Fruit fly (Drosophila melanogaster) whole organism, embryonic: Measurements from ENCODE around the gene da.
A peak's percentile ranks its signal among the peaks of the same experiment; 100 is the strongest.

ENCODE experiments used
- BtbVII ChIP-seq: fragments of 200-800 bp; sonication (Bioruptor generic); optimal IDR thresholded peaks from 3 replicates; lab custom pipeline; 2017; ENCODE audit warnings: missing biosample characterization, mild to moderate bottlenecking, missing genetic modification characterization
- C15 ChIP-seq: fragments of 200-800 bp; sonication (Bioruptor generic); IDR thresholded peaks from 3 replicates; pipeline ENCODE4 v1.3.6; 2022; ENCODE audit warnings: missing biosample characterization, missing genetic modification characterization
- CG10209 ChIP-seq: fragments of 200-800 bp; sonication (Bioruptor generic); optimal IDR thresholded peaks from 3 replicates; lab custom pipeline; 2017; ENCODE audit warnings: missing biosample characterization, mild to moderate bottlenecking, missing genetic modification characterization, missing genetic modification reagents
- CG10979 ChIP-seq: fragments of 200-800 bp; sonication (Bioruptor generic); optimal IDR thresholded peaks from 2 replicates; lab custom pipeline; 2018; ENCODE audit warnings: missing biosample characterization, mild to moderate bottlenecking, missing genetic modification characterization, moderate library complexity
- CG11085 ChIP-seq: fragments of 200-800 bp; sonication (Bioruptor generic); IDR thresholded peaks from 2 replicates; pipeline ENCODE4 v1.3.6; 2022; ENCODE audit warnings: missing biosample characterization, missing genetic modification characterization
- CG12236 ChIP-seq: fragments of 200-800 bp; sonication (Bioruptor generic); optimal IDR thresholded peaks from 2 replicates; lab custom pipeline; 2016; ENCODE audit warnings: missing biosample characterization, missing genetic modification characterization
- CG13775 ChIP-seq: fragments of 200-800 bp; sonication (Bioruptor generic); optimal IDR thresholded peaks from 3 replicates; lab custom pipeline; 2017; ENCODE audit warnings: missing biosample characterization, mild to moderate bottlenecking, missing genetic modification characterization
- CG14441 ChIP-seq: fragments of 200-800 bp; sonication (Bioruptor generic); IDR thresholded peaks from 2 replicates; pipeline ENCODE4 v1.3.6; 2022; ENCODE audit warnings: missing biosample characterization, missing genetic modification characterization
- CG15479 ChIP-seq: fragments of 200-800 bp; sonication (Bioruptor generic); optimal IDR thresholded peaks from 3 replicates; lab custom pipeline; 2019; ENCODE audit warnings: missing biosample characterization, mild to moderate bottlenecking, missing genetic modification characterization, moderate library complexity
- CG17612 ChIP-seq: fragments of 200-800 bp; sonication (Bioruptor generic); IDR thresholded peaks from 2 replicates; pipeline ENCODE4 v1.3.6; 2022; ENCODE audit warnings: missing biosample characterization, missing genetic modification characterization
- CG4424 ChIP-seq: fragments of 200-800 bp; sonication (Bioruptor generic); optimal IDR thresholded peaks from 3 replicates; lab custom pipeline; 2016; ENCODE audit warnings: missing biosample characterization, missing genetic modification characterization
- CG7745 ChIP-seq: fragments of 200-800 bp; sonication (Bioruptor generic); optimal IDR thresholded peaks from 2 replicates; lab custom pipeline; 2018; ENCODE audit warnings: missing biosample characterization, mild to moderate bottlenecking, missing genetic modification characterization, moderate library complexity
- CG8924 ChIP-seq: fragments of 200-800 bp; optimal IDR thresholded peaks from 3 replicates; lab custom pipeline; 2019; ENCODE audit warnings: missing biosample characterization, mild to moderate bottlenecking, missing genetic modification characterization, moderate library complexity
- CG8944 ChIP-seq: fragments of 200-800 bp; sonication (Bioruptor generic); optimal IDR thresholded peaks from 3 replicates; lab custom pipeline; 2016; ENCODE audit warnings: missing biosample characterization, missing genetic modification characterization
- D19A ChIP-seq: fragments of 200-800 bp; optimal IDR thresholded peaks from 3 replicates; lab custom pipeline; 2019; ENCODE audit warnings: missing biosample characterization, mild to moderate bottlenecking, missing genetic modification characterization, moderate library complexity
- Doc3 ChIP-seq: fragments of 200-800 bp; sonication (Bioruptor generic); IDR thresholded peaks from 3 replicates; pipeline ENCODE4 v1.3.6; 2022; ENCODE audit warnings: missing biosample characterization, missing genetic modification characterization; ENCODE audit not compliant: partially characterized antibody
- Dref ChIP-seq: fragments of 200-800 bp; sonication (Bioruptor generic); IDR thresholded peaks from 2 replicates; pipeline ENCODE4 v1.3.6; 2022; ENCODE audit warnings: missing biosample characterization, missing genetic modification characterization
- Hr51 ChIP-seq, 2 experiments: fragments of 200-800 bp; sonication (Bioruptor generic); optimal IDR thresholded peaks; 2 replicates in 1 of 2; 3 replicates in 1 of 2; lab custom pipeline; 2016 to 2018; ENCODE audit warnings: missing biosample characterization in 2 of 2, missing genetic modification characterization in 2 of 2, mild to moderate bottlenecking in 1 of 2, moderate library complexity in 1 of 2
- Max ChIP-seq: fragments of 200-800 bp; sonication (Bioruptor generic); optimal IDR thresholded peaks from 2 replicates; lab custom pipeline; 2016; ENCODE audit warnings: missing biosample characterization, mild to moderate bottlenecking, missing genetic modification characterization
- PHDP ChIP-seq: fragments of 200-800 bp; sonication (Bioruptor generic); optimal IDR thresholded peaks from 3 replicates; lab custom pipeline; 2018; ENCODE audit warnings: missing biosample characterization, mild to moderate bottlenecking, missing genetic modification characterization, moderate library complexity
- Side ChIP-seq: fragments of 200-800 bp; sonication (Bioruptor generic); optimal IDR thresholded peaks from 2 replicates; lab custom pipeline; 2016; ENCODE audit warnings: missing biosample characterization, missing genetic modification characterization
- Sox100B ChIP-seq: fragments of 200-800 bp; sonication (Bioruptor generic); optimal IDR thresholded peaks from 3 replicates; lab custom pipeline; 2018; ENCODE audit warnings: missing biosample characterization, mild to moderate bottlenecking, missing genetic modification characterization
- ash1 ChIP-seq: fragments of 200-800 bp; sonication (Bioruptor generic); optimal IDR thresholded peaks from 2 replicates; lab custom pipeline; 2018; ENCODE audit warnings: missing biosample characterization, mild to moderate bottlenecking, missing genetic modification characterization
- ato ChIP-seq: fragments of 200-800 bp; sonication (Bioruptor generic); IDR thresholded peaks from 2 replicates; pipeline ENCODE4 v1.3.6; 2022; ENCODE audit warnings: missing biosample characterization, missing genetic modification characterization; ENCODE audit not compliant: partially characterized antibody
- br ChIP-seq: fragments of >200 bp; optimal IDR thresholded peaks from 2 replicates; lab custom pipeline; 2017
- bsh ChIP-seq, 2 experiments: fragments of 200-800 bp; sonication (Bioruptor generic); optimal IDR thresholded peaks; 2 replicates each; lab custom pipeline; 2017 to 2018; ENCODE audit warnings: mild to moderate bottlenecking in 2 of 2, missing biosample characterization in 2 of 2, missing genetic modification characterization in 2 of 2, moderate library complexity in 1 of 2
- cas ChIP-seq: fragments of 200-800 bp; sonication (Bioruptor generic); IDR thresholded peaks from 2 replicates; pipeline ENCODE4 v1.3.6; 2022; ENCODE audit warnings: missing biosample characterization, missing genetic modification characterization
- chinmo ChIP-seq: fragments of 200-800 bp; sonication (Bioruptor generic); IDR thresholded peaks from 4 replicates; pipeline ENCODE4 v1.3.6; 2022; ENCODE audit warnings: missing biosample characterization, missing genetic modification characterization; ENCODE audit not compliant: partially characterized antibody
- ci ChIP-seq: fragments of 200-800 bp; sonication (Bioruptor generic); IDR thresholded peaks from 3 replicates; pipeline ENCODE4 v1.3.6; 2022; ENCODE audit warnings: missing biosample characterization, missing genetic modification characterization
- dysf ChIP-seq: fragments of 200-800 bp; sonication (Bioruptor generic); IDR thresholded peaks from 3 replicates; pipeline ENCODE4 v1.3.6; 2022; ENCODE audit warnings: missing biosample characterization, missing genetic modification characterization
- ewg ChIP-seq: fragments of 200-800 bp; sonication (Bioruptor generic); optimal IDR thresholded peaks from 3 replicates; lab custom pipeline; 2017; ENCODE audit warnings: mild to moderate bottlenecking, missing biosample characterization, missing genetic modification reagents, missing genetic modification characterization
- fd3F ChIP-seq: fragments of 200-800 bp; sonication (Bioruptor generic); optimal IDR thresholded peaks from 2 replicates; lab custom pipeline; 2018; ENCODE audit warnings: missing biosample characterization, mild to moderate bottlenecking, missing genetic modification characterization, moderate library complexity
- hb ChIP-seq: fragments of 200-800 bp; sonication (Bioruptor generic); IDR thresholded peaks from 3 replicates; pipeline ENCODE4 v1.3.6; 2022; ENCODE audit warnings: missing biosample characterization, missing genetic modification characterization; ENCODE audit not compliant: partially characterized antibody
- her ChIP-seq: fragments of 200-800 bp; sonication (Bioruptor generic); optimal IDR thresholded peaks from 2 replicates; lab custom pipeline; 2016; ENCODE audit warnings: missing biosample characterization, missing genetic modification characterization
- hth ChIP-seq: fragments of >200 bp; optimal IDR thresholded peaks from 2 replicates; lab custom pipeline; 2017; ENCODE audit warnings: inconsistent platforms
- jumu ChIP-seq: fragments of 200-800 bp; sonication (Bioruptor generic); optimal IDR thresholded peaks from 3 replicates; lab custom pipeline; 2016; ENCODE audit warnings: missing biosample characterization, missing genetic modification characterization
- knrl ChIP-seq: fragments of 200-800 bp; sonication (Bioruptor generic); IDR thresholded peaks from 3 replicates; pipeline ENCODE4 v1.3.6; 2022; ENCODE audit warnings: missing biosample characterization, missing genetic modification characterization; ENCODE audit not compliant: partially characterized antibody
- lola ChIP-seq, 3 experiments: fragments of >200 bp in 2 of 3; fragments of 200-800 bp in 1 of 3; sonication (Bioruptor generic) in 1 of 3; optimal IDR thresholded peaks; 2 replicates each; lab custom pipeline; 2017 to 2019; ENCODE audit warnings: missing biosample characterization in 3 of 3, missing genetic modification characterization in 3 of 3, mild to moderate bottlenecking in 1 of 3, moderate library complexity in 1 of 3
- odd ChIP-seq: fragments of 200-800 bp; sonication (Bioruptor generic); optimal IDR thresholded peaks from 2 replicates; lab custom pipeline; 2017; ENCODE audit warnings: missing biosample characterization, mild to moderate bottlenecking, missing genetic modification characterization
- scrt ChIP-seq: fragments of 200-800 bp; sonication (Bioruptor generic); optimal IDR thresholded peaks from 2 replicates; lab custom pipeline; 2018; ENCODE audit warnings: missing biosample characterization, mild to moderate bottlenecking, missing genetic modification characterization, moderate library complexity
- ssp ChIP-seq: fragments of 200-800 bp; sonication (Bioruptor generic); IDR thresholded peaks from 2 replicates; pipeline ENCODE4 v1.3.6; 2022; ENCODE audit warnings: missing biosample characterization, missing genetic modification characterization
- stc ChIP-seq: fragments of 200-800 bp; sonication (Bioruptor generic); IDR thresholded peaks from 2 replicates; pipeline ENCODE4 v1.3.6; 2022; ENCODE audit warnings: missing biosample characterization, missing genetic modification characterization
- sug ChIP-seq: fragments of 200-800 bp; optimal IDR thresholded peaks from 2 replicates; lab custom pipeline; 2019; ENCODE audit warnings: missing biosample characterization, mild to moderate bottlenecking, missing genetic modification characterization, moderate library complexity
- tgo ChIP-seq: fragments of 200-800 bp; sonication (Bioruptor generic); IDR thresholded peaks from 3 replicates; pipeline ENCODE4 v1.3.6; 2022; ENCODE audit warnings: missing biosample characterization, missing genetic modification characterization
- tup ChIP-seq: fragments of 200-800 bp; sonication (Bioruptor generic); optimal IDR thresholded peaks from 2 replicates; lab custom pipeline; 2016; ENCODE audit warnings: missing biosample characterization, mild to moderate bottlenecking, missing genetic modification characterization, moderate library complexity
- vfl ChIP-seq: fragments of 200-800 bp; sonication (Bioruptor generic); optimal IDR thresholded peaks from 2 replicates; lab custom pipeline; 2016; ENCODE audit warnings: missing biosample characterization, missing genetic modification characterization
- vnd ChIP-seq: fragments of 200-800 bp; sonication (Bioruptor generic); IDR thresholded peaks from 3 replicates; pipeline ENCODE4 v1.3.6; 2022; ENCODE audit warnings: missing biosample characterization, missing genetic modification characterization; ENCODE audit not compliant: partially characterized antibody
- yki ChIP-seq: fragments of >200 bp; optimal IDR thresholded peaks from 3 replicates; lab custom pipeline; 2018
- zf30C ChIP-seq: fragments of 200-800 bp; sonication (Bioruptor generic); optimal IDR thresholded peaks from 3 replicates; lab custom pipeline; 2018; ENCODE audit warnings: missing biosample characterization, mild to moderate bottlenecking, missing genetic modification characterization

da gene

DNA sequence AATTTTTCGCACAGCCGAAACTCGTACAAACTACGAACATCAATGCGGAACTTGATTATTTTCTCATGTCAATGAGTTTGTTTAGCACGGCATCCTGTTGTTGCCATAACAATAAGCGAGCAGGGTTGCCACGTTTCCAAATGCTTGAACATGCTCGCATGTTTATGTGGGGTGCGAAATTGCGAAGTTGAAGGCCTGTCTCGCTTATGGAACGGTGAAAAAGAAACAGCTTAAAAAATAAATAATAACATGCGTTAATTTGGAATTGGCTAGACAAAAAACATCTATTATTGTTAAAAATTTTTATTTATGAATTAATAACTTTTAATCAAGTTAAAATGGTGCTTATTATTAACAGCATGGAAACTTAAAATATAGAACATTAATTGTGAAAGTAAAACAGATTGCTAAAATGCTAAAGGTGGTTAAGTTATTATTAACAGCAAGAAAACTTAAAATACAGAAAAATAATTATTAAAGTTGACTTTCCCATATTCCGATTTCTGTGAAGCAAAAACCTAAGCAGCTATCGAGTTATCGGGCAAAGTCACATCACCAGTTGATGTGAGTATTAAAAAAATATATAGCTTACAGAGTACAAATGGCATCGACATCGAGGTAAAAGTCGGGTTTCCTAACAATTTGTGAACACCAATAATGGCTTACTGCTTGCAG, 43.0 kb downstream of the da start, which contains the start of the genes Bug22 and TfIIB (continued):
- TF ChIP-seq scrt (GFP tag; lab: Kevin White, UChicago) (peak; percentile 48), cas (GFP tag; lab: Robert Waterston, UW) (no peak), knrl (GFP tag; lab: Robert Waterston, UW) (no peak), CG15479 (GFP tag; lab: Kevin White, UChicago) (no peak), tup (peak; percentile 61), br (no peak), ci (GFP tag; lab: Robert Waterston, UW) (peak; percentile 88), Doc3 (GFP tag; lab: Robert Waterston, UW) (no peak), CG10979 (peak; percentile 42), PHDP (peak; percentile 73), jumu (GFP tag; lab: Kevin White, UChicago) (peak; percentile 61), D19A (tag; lab: Kevin White, UChicago) (no peak), Max (GFP tag; lab: Kevin White, UChicago) (peak; percentile 85), ewg (GFP tag; lab: Kevin White, UChicago) (peak; percentile 49), Sox100B (peak; percentile 39), odd (GFP tag; lab: Kevin White, UChicago) (peak; percentile 15), yki (lab: Kevin White, UChicago) (no peak), lola (GFP tag; optimal IDR thresholded peaks at IDR 0.05; lab: Kevin White, UChicago) (peak in 1 of 3 experiments; percentile 54), sug (tag; lab: Kevin White, UChicago) (peak; percentile 75), Side (GFP tag; lab: Kevin White, UChicago) (peak; percentile 37), CG17612 (GFP tag; lab: Robert Waterston, UW) (no peak), fd3F (GFP tag; lab: Kevin White, UChicago) (peak; percentile 61), stc (peak; percentile 65), hb (GFP tag; lab: Robert Waterston, UW) (no peak), vfl (GFP tag; lab: Kevin White, UChicago) (peak; percentile 68), chinmo (no peak), CG11085 (0 out of 2 replicates have a peak, but pooled peaks have one; percentile 44), CG13775 (peak; percentile 77), ssp (GFP tag; lab: Robert Waterston, UW) (peak; percentile 57), CG8944 (GFP tag; lab: Kevin White, UChicago) (peak; percentile 63), CG14441 (GFP tag; lab: Robert Waterston, UW) (peak; percentile 70), CG8924 (tag; lab: Kevin White, UChicago) (peak; percentile 83), tgo (GFP tag; lab: Robert Waterston, UW) (peak; percentile 74), zf30C (GFP tag; lab: Kevin White, UChicago) (no peak), CG7745 (tag; lab: Kevin White, UChicago) (no peak), BtbVII (GFP tag; lab: Kevin White, UChicago) (peak; percentile 56), hth (lab: Kevin White, UChicago) (no peak), dysf (GFP tag; lab: Robert Waterston, UW) (peak; percentile 63; the same call in 2 of the 3 replicates), ato (GFP tag; lab: Robert Waterston, UW) (no peak), her (GFP tag; lab: Kevin White, UChicago) (peak; percentile 25), CG10209 (GFP tag; lab: Kevin White, UChicago) (peak; percentile 52), Hr51 (GFP tag; optimal IDR thresholded peaks at IDR 0.05; lab: Kevin White, UChicago) (peak; percentile 75 to 76), C15 (no peak), ash1 (GFP tag; lab: Kevin White, UChicago) (no peak), bsh (GFP tag; optimal IDR thresholded peaks at IDR 0.05; lab: Kevin White, UChicago) (peak in 1 of 2 experiments; percentile 56), Dref (GFP tag; lab: Robert Waterston, UW) (peak; percentile 67), CG4424 (GFP tag; lab: Kevin White, UChicago) (peak; percentile 75), CG12236 (GFP tag; lab: Kevin White, UChicago) (peak; percentile 41), vnd (GFP tag; lab: Robert Waterston, UW) (no peak)
